Fruit fly (Drosophila melanogaster) whole organism, embryonic: ENCODE data around the gene put.

Source experiments
- Abd-B ChIP-seq: fragments of 200-800 bp; sonication (Bioruptor generic); optimal IDR thresholded peaks from 2 replicates; lab custom pipeline; 2018; ENCODE audit warnings: missing biosample characterization, mild to moderate bottlenecking, missing genetic modification characterization, moderate library complexity
- B-H1 ChIP-seq: fragments of 200-800 bp; sonication (Bioruptor generic); IDR thresholded peaks from 3 replicates; pipeline ENCODE4 v1.3.6; 2022; ENCODE audit warnings: missing biosample characterization, missing genetic modification characterization
- CG10959 ChIP-seq: fragments of 200-800 bp; sonication (Bioruptor generic); IDR thresholded peaks from 2 replicates; pipeline ENCODE4 v1.3.6; 2022; ENCODE audit warnings: missing biosample characterization, missing genetic modification characterization
- CG11085 ChIP-seq: fragments of 200-800 bp; sonication (Bioruptor generic); IDR thresholded peaks from 2 replicates; pipeline ENCODE4 v1.3.6; 2022; ENCODE audit warnings: missing biosample characterization, missing genetic modification characterization
- CG11247 ChIP-seq: fragments of 200-800 bp; sonication (Bioruptor generic); IDR thresholded peaks from 2 replicates; pipeline ENCODE4 v1.3.6; 2022; ENCODE audit warnings: missing biosample characterization, missing genetic modification characterization
- CG11504 ChIP-seq: fragments of 200-800 bp; sonication (Bioruptor generic); optimal IDR thresholded peaks from 3 replicates; lab custom pipeline; 2019; ENCODE audit warnings: missing biosample characterization, mild to moderate bottlenecking, missing genetic modification characterization, moderate library complexity
- CG15073 ChIP-seq: fragments of 200-800 bp; sonication (Bioruptor generic); optimal IDR thresholded peaks from 2 replicates; lab custom pipeline; 2016; ENCODE audit warnings: missing biosample characterization, missing genetic modification characterization
- CG17361 ChIP-seq: fragments of 200-800 bp; sonication (Bioruptor generic); IDR thresholded peaks from 3 replicates; pipeline ENCODE4 v1.3.6; 2022; ENCODE audit warnings: missing biosample characterization, missing genetic modification characterization
- CG18011 ChIP-seq: fragments of 200-800 bp; sonication (Bioruptor generic); optimal IDR thresholded peaks from 2 replicates; lab custom pipeline; 2017; ENCODE audit warnings: missing biosample characterization, missing genetic modification characterization, mild to moderate bottlenecking, moderate library complexity, missing genotype
- CG18476 ChIP-seq: fragments of 200-800 bp; sonication (Bioruptor generic); optimal IDR thresholded peaks from 2 replicates; lab custom pipeline; 2016; ENCODE audit warnings: missing biosample characterization, mild to moderate bottlenecking, missing genetic modification characterization
- CG2120 ChIP-seq: fragments of 200-800 bp; sonication (Bioruptor generic); optimal IDR thresholded peaks from 3 replicates; lab custom pipeline; 2016; ENCODE audit warnings: missing biosample characterization, missing genetic modification characterization
- CG2889 ChIP-seq: fragments of 200-800 bp; sonication (Bioruptor generic); IDR thresholded peaks from 3 replicates; pipeline ENCODE4 v1.3.6; 2022; ENCODE audit warnings: missing biosample characterization, missing genetic modification characterization
- CG4282 ChIP-seq: fragments of 200-800 bp; sonication (Bioruptor generic); optimal IDR thresholded peaks from 2 replicates; lab custom pipeline; 2016; ENCODE audit warnings: missing biosample characterization, missing genetic modification characterization
- CG43689 ChIP-seq: fragments of 200-800 bp; sonication (Bioruptor generic); IDR thresholded peaks from 2 replicates; pipeline ENCODE4 v1.3.6; 2022; ENCODE audit warnings: missing biosample characterization, missing genetic modification characterization
- CG4404 ChIP-seq: fragments of 200-800 bp; sonication (Bioruptor generic); IDR thresholded peaks from 2 replicates; pipeline ENCODE4 v1.3.6; 2022; ENCODE audit warnings: missing biosample characterization, missing genetic modification characterization
- CG6254 ChIP-seq: fragments of 200-800 bp; sonication (Bioruptor generic); optimal IDR thresholded peaks from 3 replicates; lab custom pipeline; 2017; ENCODE audit warnings: mild to moderate bottlenecking, missing biosample characterization, missing genetic modification reagents, missing genetic modification characterization
- CG7372 ChIP-seq: fragments of 200-800 bp; sonication (Bioruptor generic); IDR thresholded peaks from 2 replicates; pipeline ENCODE4 v1.3.6; 2022; ENCODE audit warnings: missing biosample characterization, missing genetic modification characterization
- CG7963 ChIP-seq: fragments of 200-800 bp; sonication (Bioruptor generic); IDR thresholded peaks from 3 replicates; pipeline ENCODE4 v1.3.6; 2022; ENCODE audit warnings: missing biosample characterization, missing genetic modification characterization; ENCODE audit not compliant: partially characterized antibody
- CG8388 ChIP-seq: fragments of 200-800 bp; sonication (Bioruptor generic); optimal IDR thresholded peaks from 2 replicates; lab custom pipeline; 2019; ENCODE audit warnings: missing biosample characterization, mild to moderate bottlenecking, missing genetic modification characterization, moderate library complexity
- CG9817 ChIP-seq: fragments of 200-800 bp; sonication (Bioruptor generic); optimal IDR thresholded peaks from 2 replicates; lab custom pipeline; 2018; ENCODE audit warnings: missing biosample characterization, mild to moderate bottlenecking, missing genetic modification characterization, moderate library complexity
- Dfd ChIP-seq, 2 experiments: fragments of >200 bp; optimal IDR thresholded peaks; 2 replicates each; lab custom pipeline; 2017; ENCODE audit warnings: missing biosample characterization in 2 of 2, missing genetic modification characterization in 2 of 2
- Dip2 ChIP-seq: fragments of 200-800 bp; sonication (Bioruptor generic); IDR thresholded peaks from 2 replicates; pipeline ENCODE4 v1.3.6; 2022; ENCODE audit warnings: missing biosample characterization, missing genetic modification characterization
- E2f1 ChIP-seq: fragments of 200-800 bp; sonication (Bioruptor generic); IDR thresholded peaks from 2 replicates; pipeline ENCODE4 v1.3.6; 2022; ENCODE audit warnings: missing biosample characterization, missing genetic modification characterization
- Hsf ChIP-seq: fragments of 200-800 bp; sonication (Bioruptor generic); optimal IDR thresholded peaks from 3 replicates; lab custom pipeline; 2016; ENCODE audit warnings: missing biosample characterization, missing genetic modification characterization
- Rfx ChIP-seq: fragments of 200-800 bp; sonication (Bioruptor generic); IDR thresholded peaks from 2 replicates; pipeline ENCODE4 v1.3.6; 2022; ENCODE audit warnings: missing biosample characterization, missing genetic modification characterization
- Taf1 ChIP-seq: fragments of 200-800 bp; sonication (Bioruptor generic); IDR thresholded peaks from 2 replicates; pipeline ENCODE4 v1.3.6; 2022; ENCODE audit warnings: missing biosample characterization, missing genetic modification characterization
- Trl ChIP-seq, 3 experiments: fragments of >200 bp in 2 of 3; fragments of 200-800 bp in 1 of 3; sonication (Bioruptor generic) in 1 of 3; optimal IDR thresholded peaks; 2 replicates in 1 of 3; 3 replicates in 2 of 3; lab custom pipeline; 2016 to 2017; ENCODE audit warnings: missing biosample characterization in 1 of 3, missing genetic modification characterization in 1 of 3
- ash1 ChIP-seq: fragments of 200-800 bp; sonication (Bioruptor generic); optimal IDR thresholded peaks from 2 replicates; lab custom pipeline; 2018; ENCODE audit warnings: missing biosample characterization, mild to moderate bottlenecking, missing genetic modification characterization
- caup ChIP-seq: fragments of 200-800 bp; sonication (Bioruptor generic); optimal IDR thresholded peaks from 3 replicates; lab custom pipeline; 2017; ENCODE audit warnings: missing biosample characterization, mild to moderate bottlenecking, missing genetic modification characterization, moderate library complexity; ENCODE audit not compliant: severe bottlenecking
- cg ChIP-seq: fragments of 200-800 bp; sonication (Bioruptor generic); optimal IDR thresholded peaks from 3 replicates; lab custom pipeline; 2019; ENCODE audit warnings: missing biosample characterization, mild to moderate bottlenecking, missing genetic modification characterization, moderate library complexity
- crc ChIP-seq: fragments of 200-800 bp; sonication (Bioruptor generic); optimal IDR thresholded peaks from 2 replicates; lab custom pipeline; 2016; ENCODE audit warnings: missing biosample characterization, missing genetic modification characterization
- croc ChIP-seq: fragments of 200-800 bp; sonication (Bioruptor generic); conservative IDR thresholded peaks from 3 replicates; pipeline ENCODE4 v1.3.6; 2022; ENCODE audit warnings: missing biosample characterization, missing genetic modification characterization
- crol ChIP-seq: fragments of 200-800 bp; sonication (Bioruptor generic); IDR thresholded peaks from 2 replicates; pipeline ENCODE4 v1.3.6; 2022; ENCODE audit warnings: missing biosample characterization, missing genetic modification characterization
- fru ChIP-seq: fragments of >200 bp; optimal IDR thresholded peaks from 2 replicates; lab custom pipeline; 2017
- gro ChIP-seq: fragments of 200-800 bp; sonication (Bioruptor generic); optimal IDR thresholded peaks from 2 replicates; lab custom pipeline; 2016; ENCODE audit warnings: missing biosample characterization, missing genetic modification characterization
- gt ChIP-seq: fragments of 200-800 bp; sonication (Bioruptor generic); IDR thresholded peaks from 2 replicates; pipeline ENCODE4 v1.3.6; 2022; ENCODE audit warnings: missing biosample characterization, missing genetic modification characterization
- lilli ChIP-seq: fragments of 200-800 bp; sonication (Bioruptor generic); optimal IDR thresholded peaks from 3 replicates; lab custom pipeline; 2016; ENCODE audit warnings: missing biosample characterization, missing genetic modification characterization
- maf-S ChIP-seq: fragments of 200-800 bp; sonication (Bioruptor generic); optimal IDR thresholded peaks from 2 replicates; lab custom pipeline; 2016; ENCODE audit warnings: missing biosample characterization, missing genetic modification characterization
- pan ChIP-seq, 4 experiments: fragments of >200 bp in 3 of 4; fragments of 200-800 bp in 1 of 4; sonication (Bioruptor generic) in 1 of 4; optimal IDR thresholded peaks in 3 of 4; IDR thresholded peaks in 1 of 4; 2 replicates each; pipeline versions ENCODE4 v1.3.6 to Lab custom; 2017 to 2022; ENCODE audit warnings: missing biosample characterization in 2 of 4, missing genetic modification characterization in 2 of 4, mixed read lengths in 1 of 4
- ranshi ChIP-seq: fragments of 200-800 bp; sonication (Bioruptor generic); IDR thresholded peaks from 2 replicates; pipeline ENCODE4 v1.3.6; 2022; ENCODE audit warnings: missing biosample characterization, missing genetic modification characterization
- sc ChIP-seq, 3 experiments: fragments of >200 bp in 2 of 3; fragments of 200-800 bp in 1 of 3; sonication (Bioruptor generic) in 1 of 3; optimal IDR thresholded peaks; 2 replicates in 2 of 3; 3 replicates in 1 of 3; lab custom pipeline; 2017; ENCODE audit warnings: mild to moderate bottlenecking in 1 of 3, missing biosample characterization in 1 of 3, missing genetic modification characterization in 1 of 3, missing genetic modification reagents in 1 of 3
- sima ChIP-seq: fragments of 200-800 bp; sonication (Bioruptor generic); optimal IDR thresholded peaks from 2 replicates; lab custom pipeline; 2016; ENCODE audit warnings: missing biosample characterization, missing genetic modification characterization
- slou ChIP-seq: fragments of 200-800 bp; sonication (Bioruptor generic); optimal IDR thresholded peaks from 3 replicates; lab custom pipeline; 2016; ENCODE audit warnings: missing biosample characterization, missing genetic modification characterization
- tna ChIP-seq: fragments of 200-800 bp; sonication (Bioruptor generic); IDR thresholded peaks from 2 replicates; pipeline ENCODE4 v1.3.6; 2022; ENCODE audit warnings: missing biosample characterization, missing genetic modification characterization; ENCODE audit not compliant: partially characterized antibody
- ttk ChIP-seq: fragments of 200-800 bp; sonication (Bioruptor generic); IDR thresholded peaks from 2 replicates; pipeline ENCODE4 v2.1.2; 2022; ENCODE audit warnings: missing biosample characterization, missing genetic modification characterization
- unc-4 ChIP-seq: fragments of 200-800 bp; sonication (Bioruptor generic); IDR thresholded peaks from 2 replicates; pipeline ENCODE4 v1.3.6; 2022; ENCODE audit warnings: missing biosample characterization, missing genetic modification characterization; ENCODE audit not compliant: partially characterized antibody
- unpg ChIP-seq: fragments of 200-800 bp; sonication (Bioruptor generic); optimal IDR thresholded peaks from 3 replicates; lab custom pipeline; 2018; ENCODE audit warnings: missing biosample characterization, mild to moderate bottlenecking, missing genetic modification characterization, moderate library complexity
- usp ChIP-seq: fragments of >200 bp; optimal IDR thresholded peaks from 2 replicates; lab custom pipeline; 2017; ENCODE audit warnings: missing biosample characterization, missing genetic modification characterization

Gene put

DNA sequence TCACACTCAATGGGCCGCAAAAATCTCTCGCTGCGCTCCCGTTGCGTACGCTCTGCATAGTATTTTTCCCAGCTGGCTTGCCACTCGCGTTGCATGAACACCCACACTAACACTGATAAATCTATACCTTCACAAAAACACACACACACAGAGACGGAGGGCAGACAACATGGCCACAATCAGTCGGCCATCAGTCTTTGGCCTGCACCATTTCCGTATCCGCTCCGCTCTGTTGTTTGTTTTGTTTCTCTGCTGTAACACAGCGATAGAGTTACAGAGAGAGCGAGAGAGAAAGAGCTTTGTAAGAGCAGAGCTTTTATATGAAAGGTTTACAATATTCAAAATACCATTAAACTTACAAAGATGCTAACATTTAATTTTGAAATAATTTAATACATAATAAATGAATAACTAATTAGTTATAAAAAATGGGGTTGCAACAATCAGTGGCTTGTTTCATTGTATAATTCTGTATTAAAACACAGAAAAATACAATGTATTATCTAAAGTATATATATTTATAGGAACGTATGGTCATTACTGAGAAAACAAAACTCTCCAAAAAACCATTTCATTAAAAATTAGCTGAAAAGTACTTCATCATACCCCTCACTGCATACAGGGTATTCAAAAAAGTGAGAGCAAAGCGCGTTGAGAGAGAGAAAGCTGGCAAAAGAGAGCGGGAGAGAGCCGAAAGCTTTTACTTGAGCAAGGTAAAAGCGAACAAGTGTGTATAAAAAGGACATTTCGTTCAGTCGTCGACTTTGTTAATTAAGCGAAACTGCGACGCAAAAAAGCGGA, 16.4 kb downstream of the put start, which contains the start of gene CG14853 (continued):
- TF ChIP-seq sima (GFP tag; lab: Kevin White, UChicago) (no peak), Rfx (GFP tag; lab: Robert Waterston, UW) (peak; percentile 4; the same call in 1 of the 2 replicates), B-H1 (GFP tag; lab: Robert Waterston, UW) (peak; percentile 71), gro (GFP tag; lab: Kevin White, UChicago) (no peak), fru (no peak), ttk (peak; percentile 70), crc (GFP tag; lab: Kevin White, UChicago) (no peak), cg (GFP tag; lab: Kevin White, UChicago) (peak; percentile 52), CG18476 (GFP tag; lab: Kevin White, UChicago) (no peak), maf-S (GFP tag; lab: Kevin White, UChicago) (no peak), tna (GFP tag; lab: Robert Waterston, UW) (no peak), CG43689 (GFP tag; lab: Robert Waterston, UW) (peak; percentile 58), CG9817 (peak; percentile 48), Dfd (GFP tag; optimal IDR thresholded peaks at IDR 0.05; lab: Kevin White, UChicago) (no peak), CG4282 (GFP tag; lab: Kevin White, UChicago) (no peak), CG11085 (GFP tag; lab: Robert Waterston, UW) (peak; percentile 14; the same call in 1 of the 2 replicates), ash1 (no peak), gt (GFP tag; lab: Robert Waterston, UW) (0 out of 2 replicates have a peak, but pooled peaks have one; percentile 37), croc (peak; percentile 66), CG2889 (GFP tag; lab: Robert Waterston, UW) (peak; percentile 54; the same call in 2 of the 3 replicates), CG11504 (peak; percentile 81), CG10959 (GFP tag; lab: Robert Waterston, UW) (no peak), CG7963 (no peak), caup (GFP tag; lab: Kevin White, UChicago) (peak; percentile 81), slou (peak; percentile 68), unpg (GFP tag; lab: Kevin White, UChicago) (peak; percentile 65), CG18011 (GFP tag; lab: Kevin White, UChicago) (peak; percentile 50), CG4404 (GFP tag; lab: Robert Waterston, UW) (no peak), CG17361 (GFP tag; lab: Robert Waterston, UW) (peak; percentile 90), CG2120 (peak; percentile 77), crol (GFP tag; lab: Robert Waterston, UW) (no peak), pan (optimal IDR thresholded peaks at IDR 0.05; lab: Kevin White, UChicago) (no peak), pan (GFP tag; optimal IDR thresholded peaks at IDR 0.05 in 1 of 2, IDR thresholded peaks at IDR 0.05 in 1 of 2) (peak in 1 of 2 experiments; percentile 87), lilli (peak; percentile 70), Hsf (peak; percentile 53), Dip2 (GFP tag; lab: Robert Waterston, UW) (no peak), CG15073 (GFP tag; lab: Kevin White, UChicago) (no peak), E2f1 (GFP tag; lab: Robert Waterston, UW) (no peak; the same call in 1 of the 2 replicates), Trl (optimal IDR thresholded peaks at IDR 0.05; lab: Kevin White, UChicago) (peak; percentile 61 to 76), Trl (GFP tag; optimal IDR thresholded peaks at IDR 0.05; lab: Kevin White, UChicago) (no peak), ranshi (peak; percentile 74), CG11247 (peak; percentile 46), CG8388 (peak; percentile 60), CG7372 (GFP tag; lab: Robert Waterston, UW) (peak; percentile 67), Abd-B (GFP tag; lab: Kevin White, UChicago) (peak; percentile 72), usp (GFP tag; lab: Kevin White, UChicago) (no peak), CG6254 (GFP tag; lab: Kevin White, UChicago) (peak; percentile 63), Taf1 (GFP tag; lab: Robert Waterston, UW) (no peak), sc (optimal IDR thresholded peaks at IDR 0.05; lab: Kevin White, UChicago) (no peak), sc (GFP tag; optimal IDR thresholded peaks at IDR 0.05; lab: Kevin White, UChicago) (peak; percentile 74), unc-4 (GFP tag; lab: Robert Waterston, UW) (no peak)
